Fruit fly (Drosophila melanogaster) S2 (cell line): ENCODE data around the gene AP-1mu.

ENCODE experiments used
- CG8478 ChIP-seq: fragments of >200 bp; optimal IDR thresholded peaks from 2 replicates; lab custom pipeline; 2018
- CTCF ChIP-seq, 2 experiments: fragments of >200 bp; optimal IDR thresholded peaks; 2 replicates each; lab custom pipeline; 2018

- no peak for TF ChIP-seq CG8478 (lab: Kevin White, UChicago)
- TF ChIP-seq CTCF (optimal IDR thresholded peaks at IDR 0.05; lab: Kevin White, UChicago), result peak; percentile 58 to 61
Measured at dm6 chr3R:9515860-9516344, 43.4 kb downstream of the AP-1mu start, which contains the start of the genes mRpL47, CG8176 and Kdm3.
